Fruit fly (Drosophila melanogaster): ENCODE data around the gene CG42852.

DNA sequence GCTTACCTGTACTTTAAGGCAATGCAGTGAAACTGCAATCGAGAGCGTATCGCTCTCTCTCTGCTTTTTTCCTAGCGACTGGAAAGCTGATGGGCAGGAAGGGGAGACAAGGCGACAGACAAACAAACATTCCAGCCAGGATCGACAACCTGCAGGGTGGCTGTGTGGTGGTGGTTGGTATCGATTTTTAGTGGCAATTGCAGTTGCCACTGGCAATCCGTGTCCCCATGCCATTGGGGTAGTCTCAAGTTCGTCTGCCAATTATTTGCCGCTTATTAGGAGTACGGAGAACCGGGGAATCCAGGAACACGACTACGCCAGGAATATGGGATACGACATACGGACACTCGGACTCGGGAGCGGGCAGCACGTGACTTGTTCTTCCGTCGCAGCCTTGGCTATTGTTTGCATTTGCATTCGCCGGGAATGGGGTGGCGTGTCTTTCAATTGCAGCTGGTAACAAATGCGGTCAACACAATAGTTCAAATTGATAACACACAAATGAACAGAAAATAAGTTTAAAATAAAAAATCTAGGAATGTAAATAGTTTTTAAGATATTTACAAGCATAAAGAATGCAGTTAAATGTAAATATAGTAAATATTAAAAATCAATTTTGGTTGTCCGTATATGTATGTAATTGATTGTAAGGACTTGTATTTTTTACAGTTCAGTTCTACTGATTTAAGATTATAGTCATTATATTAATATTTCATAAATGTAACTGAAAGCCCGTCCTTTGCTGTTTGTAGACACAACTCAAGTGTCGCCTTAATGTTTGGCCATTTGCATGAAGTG lies 8.5 kb upstream of the CG42852 start:
- TF ChIP-seq Hr83 (GFP tag; optimal IDR thresholded peaks at IDR 0.05; ENCODE audit: poor library complexity, severe bottlenecking), result no peak
- no peak for TF ChIP-seq sv (GFP tag; optimal IDR thresholded peaks at IDR 0.05)
- no peak for TF ChIP-seq psq (GFP tag; optimal IDR thresholded peaks at IDR 0.05)
- peak in 1 of 2 experiments; percentile 19 for TF ChIP-seq foxo (GFP tag; optimal IDR thresholded peaks at IDR 0.05)
- no peak for TF ChIP-seq woc (GFP tag; optimal IDR thresholded peaks at IDR 0.05)
- TF ChIP-seq Hnf4 (GFP tag; optimal IDR thresholded peaks at IDR 0.05), result no peak
- TF ChIP-seq Rel (GFP tag; optimal IDR thresholded peaks at IDR 0.05), result no peak
- no peak for TF ChIP-seq Rel (tag; optimal IDR thresholded peaks at IDR 0.05)
- no peak for TF ChIP-seq ey (GFP tag; optimal IDR thresholded peaks at IDR 0.05)
- TF ChIP-seq Myc (optimal IDR thresholded peaks at IDR 0.05), result no peak
- no peak for TF ChIP-seq lola (GFP tag; optimal IDR thresholded peaks at IDR 0.05)
- TF ChIP-seq OdsH (GFP tag; optimal IDR thresholded peaks at IDR 0.05), result peak; percentile 22
- peak; percentile 29 for TF ChIP-seq HLH106 (tag; optimal IDR thresholded peaks at IDR 0.05)
- no peak for TF ChIP-seq Vsx2 (GFP tag; optimal IDR thresholded peaks at IDR 0.05; ENCODE audit: partially characterized antibody)
- no peak for TF ChIP-seq dsf (GFP tag; optimal IDR thresholded peaks at IDR 0.05; ENCODE audit: borderline replicate concordance)
